Fruit fly (Drosophila melanogaster) whole organism, embryonic: ENCODE results near the gene Hr78.

Experiments
- Atf-2 ChIP-seq: fragments of 200-800 bp; sonication (Bioruptor generic); optimal IDR thresholded peaks from 2 replicates; lab custom pipeline; 2016; ENCODE audit warnings: missing biosample characterization, missing genetic modification characterization
- CG10366 ChIP-seq: fragments of 200-800 bp; sonication (Bioruptor generic); IDR thresholded peaks from 2 replicates; pipeline ENCODE4 v1.3.6; 2022; ENCODE audit warnings: missing biosample characterization, missing genetic modification characterization
- CG11695 ChIP-seq: fragments of 200-800 bp; sonication (Bioruptor generic); IDR thresholded peaks from 3 replicates; pipeline ENCODE4 v1.3.6; 2022; ENCODE audit warnings: missing biosample characterization, missing genetic modification characterization
- CG11696 ChIP-seq: fragments of 200-800 bp; sonication (Bioruptor generic); IDR thresholded peaks from 2 replicates; pipeline ENCODE4 v1.3.6; 2022; ENCODE audit warnings: missing biosample characterization, missing genetic modification characterization
- CG12391 ChIP-seq: fragments of 200-800 bp; sonication (Bioruptor generic); optimal IDR thresholded peaks from 3 replicates; lab custom pipeline; 2018; ENCODE audit warnings: missing biosample characterization, mild to moderate bottlenecking, missing genetic modification characterization, moderate library complexity
- CG12659 ChIP-seq: fragments of 200-800 bp; sonication (Bioruptor generic); optimal IDR thresholded peaks from 3 replicates; lab custom pipeline; 2017; ENCODE audit warnings: mild to moderate bottlenecking, missing biosample characterization, missing genetic modification reagents, missing genetic modification characterization
- CG2120 ChIP-seq: fragments of 200-800 bp; sonication (Bioruptor generic); optimal IDR thresholded peaks from 3 replicates; lab custom pipeline; 2016; ENCODE audit warnings: missing biosample characterization, missing genetic modification characterization
- CG2875 ChIP-seq: fragments of 200-800 bp; sonication (Bioruptor generic); optimal IDR thresholded peaks from 2 replicates; lab custom pipeline; 2017; ENCODE audit warnings: missing biosample characterization, mild to moderate bottlenecking, missing genetic modification characterization, missing genetic modification reagents
- CG34224 ChIP-seq: fragments of 200-800 bp; sonication (Bioruptor generic); IDR thresholded peaks from 3 replicates; pipeline ENCODE4 v1.3.6; 2022; ENCODE audit warnings: missing biosample characterization, missing genetic modification characterization; ENCODE audit not compliant: partially characterized antibody
- CG3838 ChIP-seq: fragments of 200-800 bp; sonication (Bioruptor generic); optimal IDR thresholded peaks from 3 replicates; lab custom pipeline; 2016; ENCODE audit warnings: missing biosample characterization, missing genetic modification characterization
- CG4282 ChIP-seq: fragments of 200-800 bp; sonication (Bioruptor generic); optimal IDR thresholded peaks from 2 replicates; lab custom pipeline; 2016; ENCODE audit warnings: missing biosample characterization, missing genetic modification characterization
- CG4707 ChIP-seq: fragments of 200-800 bp; sonication (Bioruptor generic); optimal IDR thresholded peaks from 2 replicates; lab custom pipeline; 2018; ENCODE audit warnings: missing biosample characterization, mild to moderate bottlenecking, missing genetic modification characterization, moderate library complexity
- CG6689 ChIP-seq: fragments of 200-800 bp; sonication (Bioruptor generic); IDR thresholded peaks from 2 replicates; pipeline ENCODE4 v1.3.6; 2022; ENCODE audit warnings: missing biosample characterization, missing genetic modification characterization
- CG7271 ChIP-seq: fragments of 200-800 bp; sonication (Bioruptor generic); optimal IDR thresholded peaks from 2 replicates; lab custom pipeline; 2018; ENCODE audit warnings: missing biosample characterization, mild to moderate bottlenecking, missing genetic modification characterization, moderate library complexity
- CG8478 ChIP-seq: fragments of >200 bp; optimal IDR thresholded peaks from 2 replicates; lab custom pipeline; 2018
- Chrac-16 ChIP-seq: fragments of 200-800 bp; sonication (Bioruptor generic); optimal IDR thresholded peaks from 3 replicates; lab custom pipeline; 2016; ENCODE audit warnings: missing biosample characterization, missing genetic modification characterization
- Dfd ChIP-seq, 2 experiments: fragments of >200 bp; optimal IDR thresholded peaks; 2 replicates each; lab custom pipeline; 2017; ENCODE audit warnings: missing biosample characterization in 2 of 2, missing genetic modification characterization in 2 of 2
- Dip3 ChIP-seq: fragments of 200-800 bp; sonication (Bioruptor generic); optimal IDR thresholded peaks from 3 replicates; lab custom pipeline; 2016; ENCODE audit warnings: missing biosample characterization, missing genetic modification characterization
- Eip74EF ChIP-seq, 2 experiments: fragments of 200-800 bp in 1 of 2; fragments of >200 bp in 1 of 2; sonication (Bioruptor generic) in 1 of 2; optimal IDR thresholded peaks; 2 replicates each; lab custom pipeline; 2017 to 2019; ENCODE audit warnings: missing biosample characterization in 2 of 2, missing genetic modification characterization in 2 of 2, mild to moderate bottlenecking in 1 of 2, moderate library complexity in 1 of 2
- HHEX ChIP-seq: fragments of 200-800 bp; sonication (Bioruptor generic); optimal IDR thresholded peaks from 3 replicates; lab custom pipeline; 2017; ENCODE audit warnings: missing biosample characterization, mild to moderate bottlenecking, missing genetic modification characterization, missing genetic modification reagents
- HLH4C ChIP-seq: fragments of 200-800 bp; sonication (Bioruptor generic); IDR thresholded peaks from 3 replicates; pipeline ENCODE4 v1.3.6; 2022; ENCODE audit warnings: missing biosample characterization, missing genetic modification characterization; ENCODE audit not compliant: partially characterized antibody
- Hand ChIP-seq: fragments of 200-800 bp; sonication (Bioruptor generic); optimal IDR thresholded peaks from 2 replicates; lab custom pipeline; 2017; ENCODE audit warnings: mild to moderate bottlenecking, missing biosample characterization, missing genetic modification reagents, missing genetic modification characterization
- MTF-1 ChIP-seq: fragments of 200-800 bp; sonication (Bioruptor generic); optimal IDR thresholded peaks from 2 replicates; lab custom pipeline; 2018; ENCODE audit warnings: missing biosample characterization, mild to moderate bottlenecking, missing genetic modification characterization, borderline replicate concordance
- Mad ChIP-seq: fragments of 200-800 bp; sonication (Bioruptor generic); optimal IDR thresholded peaks from 2 replicates; lab custom pipeline; 2016; ENCODE audit warnings: missing biosample characterization, missing genetic modification characterization
- Med ChIP-seq: fragments of 200-800 bp; sonication (Bioruptor generic); peaks from one replicate; lab custom pipeline; 2016; ENCODE audit warnings: missing biosample characterization, missing genetic modification characterization, mild to moderate bottlenecking, inconsistent platforms, moderate library complexity
- Oaz ChIP-seq: fragments of 200-800 bp; sonication (Bioruptor generic); IDR thresholded peaks from 2 replicates; pipeline ENCODE4 v1.3.6; 2022; ENCODE audit warnings: missing biosample characterization, missing genetic modification characterization
- Opbp ChIP-seq: fragments of 200-800 bp; sonication (Bioruptor generic); IDR thresholded peaks from 3 replicates; pipeline ENCODE4 v1.3.6; 2022; ENCODE audit warnings: missing biosample characterization, missing genetic modification characterization; ENCODE audit not compliant: partially characterized antibody
- Optix ChIP-seq: fragments of 200-800 bp; sonication (Bioruptor generic); IDR thresholded peaks from 3 replicates; pipeline ENCODE4 v1.3.6; 2022; ENCODE audit warnings: missing biosample characterization, missing genetic modification characterization
- Pdp1 ChIP-seq, 2 experiments: fragments of 200-800 bp; sonication (Bioruptor generic); optimal IDR thresholded peaks; 3 replicates each; lab custom pipeline; 2016; ENCODE audit warnings: missing biosample characterization in 2 of 2, missing genetic modification characterization in 2 of 2, mild to moderate bottlenecking in 1 of 2, moderate library complexity in 1 of 2
- Ravus ChIP-seq: fragments of 200-800 bp; sonication (Bioruptor generic); IDR thresholded peaks from 2 replicates; pipeline ENCODE4 v1.3.6; 2022; ENCODE audit warnings: missing biosample characterization, missing genetic modification characterization
- abd-A ChIP-seq: fragments of 200-800 bp; sonication (Bioruptor generic); optimal IDR thresholded peaks from 3 replicates; lab custom pipeline; 2019; ENCODE audit warnings: missing biosample characterization, mild to moderate bottlenecking, missing genetic modification characterization, moderate library complexity
- ara ChIP-seq: fragments of 200-800 bp; sonication (Bioruptor generic); IDR thresholded peaks from 2 replicates; pipeline ENCODE4 v1.3.6; 2022; ENCODE audit warnings: missing biosample characterization, missing genetic modification characterization
- bbx ChIP-seq: fragments of 200-800 bp; sonication (Bioruptor generic); IDR thresholded peaks from 2 replicates; pipeline ENCODE4 v1.3.6; 2022; ENCODE audit warnings: missing biosample characterization, missing genetic modification characterization; ENCODE audit not compliant: partially characterized antibody
- br ChIP-seq: fragments of >200 bp; optimal IDR thresholded peaks from 2 replicates; lab custom pipeline; 2017
- chm ChIP-seq: fragments of 200-800 bp; sonication (Bioruptor generic); IDR thresholded peaks from 2 replicates; pipeline ENCODE4 v1.3.6; 2022; ENCODE audit warnings: missing biosample characterization, missing genetic modification characterization
- chn ChIP-seq: fragments of 200-800 bp; sonication (Bioruptor generic); optimal IDR thresholded peaks from 2 replicates; lab custom pipeline; 2016; ENCODE audit warnings: missing biosample characterization, missing genetic modification characterization
- corto ChIP-seq: fragments of 200-800 bp; sonication (Bioruptor generic); optimal IDR thresholded peaks from 2 replicates; lab custom pipeline; 2016; ENCODE audit warnings: missing biosample characterization, mild to moderate bottlenecking, missing genetic modification characterization, moderate library complexity
- dmrt11E ChIP-seq: fragments of 200-800 bp; sonication (Bioruptor generic); optimal IDR thresholded peaks from 3 replicates; lab custom pipeline; 2018; ENCODE audit warnings: missing biosample characterization, mild to moderate bottlenecking, missing genetic modification characterization, moderate library complexity
- dmrt99B ChIP-seq: fragments of 200-800 bp; sonication (Bioruptor generic); optimal IDR thresholded peaks from 2 replicates; lab custom pipeline; 2018; ENCODE audit warnings: missing biosample characterization, mild to moderate bottlenecking, missing genetic modification characterization, moderate library complexity
- fd3F ChIP-seq: fragments of 200-800 bp; sonication (Bioruptor generic); optimal IDR thresholded peaks from 2 replicates; lab custom pipeline; 2018; ENCODE audit warnings: missing biosample characterization, mild to moderate bottlenecking, missing genetic modification characterization, moderate library complexity
- fd96Cb ChIP-seq: fragments of 200-800 bp; sonication (Bioruptor generic); optimal IDR thresholded peaks from 2 replicates; lab custom pipeline; 2018; ENCODE audit warnings: missing biosample characterization, mild to moderate bottlenecking, missing genetic modification characterization, moderate library complexity
- fru ChIP-seq: fragments of >200 bp; optimal IDR thresholded peaks from 2 replicates; lab custom pipeline; 2017
- gce ChIP-seq: fragments of 200-800 bp; sonication (Bioruptor generic); IDR thresholded peaks from 3 replicates; pipeline ENCODE4 v1.3.6; 2022; ENCODE audit warnings: missing biosample characterization, missing genetic modification characterization
- jing ChIP-seq: fragments of 200-800 bp; sonication (Bioruptor generic); optimal IDR thresholded peaks from 2 replicates; lab custom pipeline; 2018; ENCODE audit warnings: missing biosample characterization, mild to moderate bottlenecking, missing genetic modification characterization
- lilli ChIP-seq: fragments of 200-800 bp; sonication (Bioruptor generic); optimal IDR thresholded peaks from 3 replicates; lab custom pipeline; 2016; ENCODE audit warnings: missing biosample characterization, missing genetic modification characterization
- otp ChIP-seq: fragments of 200-800 bp; sonication (Bioruptor generic); IDR thresholded peaks from 3 replicates; pipeline ENCODE4, ENCODE4 v1.3.6; 2022; ENCODE audit warnings: missing biosample characterization, missing genetic modification characterization
- run ChIP-seq: fragments of 200-800 bp; sonication (Bioruptor generic); optimal IDR thresholded peaks from 3 replicates; lab custom pipeline; 2018; ENCODE audit warnings: missing biosample characterization, mild to moderate bottlenecking, missing genetic modification characterization
- sc ChIP-seq, 3 experiments: fragments of >200 bp in 2 of 3; fragments of 200-800 bp in 1 of 3; sonication (Bioruptor generic) in 1 of 3; optimal IDR thresholded peaks; 2 replicates in 2 of 3; 3 replicates in 1 of 3; lab custom pipeline; 2017; ENCODE audit warnings: mild to moderate bottlenecking in 1 of 3, missing biosample characterization in 1 of 3, missing genetic modification characterization in 1 of 3, missing genetic modification reagents in 1 of 3
- sens ChIP-seq: fragments of 200-800 bp; sonication (Bioruptor generic); peaks from one replicate; lab custom pipeline; 2016; ENCODE audit warnings: missing biosample characterization, missing genetic modification characterization
- slp2 ChIP-seq: fragments of 200-800 bp; sonication (Bioruptor generic); optimal IDR thresholded peaks from 2 replicates; lab custom pipeline; 2016; ENCODE audit warnings: missing biosample characterization, missing genetic modification characterization
- ssp ChIP-seq: fragments of 200-800 bp; sonication (Bioruptor generic); IDR thresholded peaks from 2 replicates; pipeline ENCODE4 v1.3.6; 2022; ENCODE audit warnings: missing biosample characterization, missing genetic modification characterization

The Hr78 gene

DNA sequence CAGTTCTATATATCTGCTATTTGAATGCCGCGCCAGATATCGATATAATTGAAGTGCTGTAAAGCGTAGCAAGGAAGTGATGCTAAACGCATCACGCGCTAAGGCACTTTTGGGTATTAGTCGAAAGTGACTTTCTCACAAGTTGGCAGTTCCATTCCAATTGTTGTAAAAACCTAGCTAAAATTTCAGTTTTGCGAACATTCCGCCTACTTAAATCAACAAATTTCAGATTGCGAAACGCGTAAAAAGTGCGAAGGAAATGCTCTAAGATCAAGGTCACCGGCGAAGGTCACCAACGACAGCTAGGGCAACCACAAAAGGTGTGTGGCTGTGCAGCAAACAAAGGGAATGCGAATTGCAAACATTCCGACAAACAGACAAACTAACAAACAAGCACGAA, 51.6 kb downstream of the Hr78 start, which contains the start of gene Syx7 (continued):
- TF ChIP-seq br (lab: Kevin White, UChicago) (no peak), dmrt11E (tag; lab: Kevin White, UChicago) (no peak), MTF-1 (GFP tag; lab: Kevin White, UChicago) (no peak), slp2 (GFP tag; lab: Kevin White, UChicago) (no peak), ara (GFP tag; lab: Robert Waterston, UW) (no peak), sens (peak; percentile 81), CG11696 (GFP tag; lab: Robert Waterston, UW) (no peak), Eip74EF (GFP tag; optimal IDR thresholded peaks at IDR 0.05; lab: Kevin White, UChicago) (no peak), sc (optimal IDR thresholded peaks at IDR 0.05; lab: Kevin White, UChicago) (no peak), sc (GFP tag; optimal IDR thresholded peaks at IDR 0.05; lab: Kevin White, UChicago) (no peak), CG11695 (GFP tag; lab: Robert Waterston, UW) (no peak), HLH4C (GFP tag; lab: Robert Waterston, UW) (no peak; the same call in 1 of the 3 replicates), chn (peak; percentile 2), Atf-2 (GFP tag; lab: Kevin White, UChicago) (peak; percentile 1), Optix (no peak), fru (lab: Kevin White, UChicago) (no peak), Hand (GFP tag; lab: Kevin White, UChicago) (no peak), ssp (GFP tag; lab: Robert Waterston, UW) (no peak), CG12391 (tag; lab: Kevin White, UChicago) (no peak), bbx (peak; percentile 37; the same call in 1 of the 2 replicates), Pdp1 (GFP tag; optimal IDR thresholded peaks at IDR 0.05; lab: Kevin White, UChicago) (peak; percentile 23 to 45), jing (GFP tag; lab: Kevin White, UChicago) (no peak), Med (peak; percentile 94), lilli (GFP tag; lab: Kevin White, UChicago) (peak; percentile 46), CG34224 (peak; percentile 62; the same call in 2 of the 3 replicates), CG6689 (GFP tag; lab: Robert Waterston, UW) (no peak), CG12659 (GFP tag; lab: Kevin White, UChicago) (peak; percentile 62), corto (no peak), CG4707 (GFP tag; lab: Kevin White, UChicago) (no peak), otp (no peak), Chrac-16 (peak; percentile 33), HHEX (GFP tag; lab: Kevin White, UChicago) (no peak), Mad (GFP tag; lab: Kevin White, UChicago) (peak; percentile 19), abd-A (no peak), Dip3 (GFP tag; lab: Kevin White, UChicago) (no peak), fd96Cb (tag; lab: Kevin White, UChicago) (no peak), chm (GFP tag; lab: Robert Waterston, UW) (no peak), gce (GFP tag; lab: Robert Waterston, UW) (no peak), CG8478 (no peak), Dfd (GFP tag; optimal IDR thresholded peaks at IDR 0.05; lab: Kevin White, UChicago) (no peak), CG4282 (GFP tag; lab: Kevin White, UChicago) (no peak), run (tag; lab: Kevin White, UChicago) (no peak), CG7271 (tag; lab: Kevin White, UChicago) (no peak), CG2120 (GFP tag; lab: Kevin White, UChicago) (peak; percentile 64), CG10366 (no peak), CG3838 (GFP tag; lab: Kevin White, UChicago) (no peak), CG2875 (GFP tag; lab: Kevin White, UChicago) (no peak), fd3F (GFP tag; lab: Kevin White, UChicago) (no peak), Ravus (GFP tag; lab: Robert Waterston, UW) (no peak), Opbp (GFP tag; lab: Robert Waterston, UW) (peak; percentile 78), dmrt99B (tag; lab: Kevin White, UChicago) (no peak), Oaz (no peak)
